Fruit fly (Drosophila melanogaster) whole organism, pupa: ENCODE results near the gene CG11322.

ENCODE experiments used
- CG10348 ChIP-seq: fragments of 200-800 bp; sonication (Bioruptor generic); IDR thresholded peaks from 2 replicates; pipeline ENCODE4 v1.3.6; 2022; ENCODE audit warnings: missing biosample characterization, missing genetic modification characterization
- CG13204 ChIP-seq: fragments of 200-800 bp; sonication (Bioruptor generic); optimal IDR thresholded peaks from 2 replicates; lab custom pipeline; 2018; ENCODE audit warnings: missing biosample characterization, mild to moderate bottlenecking, missing genetic modification characterization, moderate library complexity
- CG14655 ChIP-seq: fragments of 200-800 bp; sonication (Bioruptor generic); optimal IDR thresholded peaks from 3 replicates; lab custom pipeline; 2017; ENCODE audit warnings: mild to moderate bottlenecking, missing biosample characterization, missing genetic modification reagents, missing genetic modification characterization
- CG15710 ChIP-seq: fragments of 200-800 bp; sonication (Bioruptor generic); optimal IDR thresholded peaks from 2 replicates; lab custom pipeline; 2018; ENCODE audit warnings: missing biosample characterization, mild to moderate bottlenecking, missing genetic modification characterization, moderate library complexity
- CG17806 ChIP-seq: fragments of 200-800 bp; sonication (Bioruptor generic); optimal IDR thresholded peaks from 2 replicates; lab custom pipeline; 2018; ENCODE audit warnings: missing biosample characterization, mild to moderate bottlenecking, missing genetic modification characterization, moderate library complexity
- CG32121 ChIP-seq: fragments of 200-800 bp; sonication (Bioruptor generic); IDR thresholded peaks from 2 replicates; pipeline ENCODE4 v1.3.6; 2022; ENCODE audit warnings: missing biosample characterization, missing genetic modification characterization
- CG34367 ChIP-seq: fragments of 200-800 bp; sonication (Bioruptor generic); optimal IDR thresholded peaks from 2 replicates; lab custom pipeline; 2018; ENCODE audit warnings: missing biosample characterization, mild to moderate bottlenecking, missing genetic modification characterization
- CG8159 ChIP-seq: fragments of 200-800 bp; sonication (Bioruptor generic); optimal IDR thresholded peaks from 3 replicates; lab custom pipeline; 2018; ENCODE audit warnings: missing biosample characterization, mild to moderate bottlenecking, missing genetic modification characterization, moderate library complexity
- CG9948 ChIP-seq: fragments of 200-800 bp; sonication (Bioruptor generic); optimal IDR thresholded peaks from 2 replicates; lab custom pipeline; 2018; ENCODE audit warnings: missing biosample characterization, mild to moderate bottlenecking, missing genetic modification characterization, moderate library complexity
- EcR ChIP-seq: fragments of 200-800 bp; sonication (Bioruptor generic); optimal IDR thresholded peaks from 3 replicates; lab custom pipeline; 2019; ENCODE audit warnings: missing biosample characterization, missing genetic modification characterization, mild to moderate bottlenecking, moderate library complexity, missing genetic modification reagents
- Pif1A ChIP-seq: fragments of 200-800 bp; sonication (Bioruptor generic); optimal IDR thresholded peaks from 3 replicates; lab custom pipeline; 2016; ENCODE audit warnings: missing biosample characterization, missing genetic modification characterization
- Pif1B ChIP-seq: fragments of 200-800 bp; sonication (Bioruptor generic); optimal IDR thresholded peaks from 3 replicates; lab custom pipeline; 2016; ENCODE audit warnings: missing biosample characterization, missing genetic modification characterization
- Snoo ChIP-seq: fragments of 200-800 bp; sonication (Bioruptor generic); optimal IDR thresholded peaks from 3 replicates; lab custom pipeline; 2017; ENCODE audit warnings: missing biosample characterization, mild to moderate bottlenecking, missing genetic modification characterization, inconsistent platforms
- fd96Ca ChIP-seq: fragments of 200-800 bp; sonication (Bioruptor generic); IDR thresholded peaks from 3 replicates; pipeline ENCODE4 v1.3.6; 2022; ENCODE audit warnings: missing biosample characterization, missing genetic modification characterization

DNA sequence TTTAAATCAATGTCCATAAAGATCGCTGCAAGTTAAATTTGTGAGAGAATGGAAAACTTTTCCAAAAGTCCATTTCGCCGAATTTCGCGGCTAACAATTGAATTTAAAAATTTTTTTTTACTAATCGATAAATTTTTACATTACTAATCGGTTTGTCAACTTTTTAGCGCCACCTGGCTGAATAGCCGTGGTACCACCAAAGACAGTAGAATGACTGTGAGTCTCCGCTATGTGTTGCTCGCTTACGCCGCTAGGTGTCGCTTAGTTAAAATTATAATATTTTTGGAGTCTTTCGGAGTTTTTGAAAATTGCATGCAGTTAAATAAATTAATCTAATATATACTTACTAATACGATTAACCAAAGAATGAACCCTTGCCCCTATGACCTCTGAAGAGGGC is 38.0 kb upstream of the CG11322 start:
- TF ChIP-seq EcR (GFP tag; lab: Kevin White, UChicago) (no peak), CG17806 (tag; lab: Kevin White, UChicago) (no peak), CG8159 (no peak), CG14655 (GFP tag; lab: Kevin White, UChicago) (no peak), CG34367 (no peak), CG10348 (no peak), fd96Ca (GFP tag; lab: Robert Waterston, UW) (no peak), CG9948 (tag; lab: Kevin White, UChicago) (no peak), CG13204 (GFP tag; lab: Kevin White, UChicago) (no peak), Pif1A (GFP tag; lab: Kevin White, UChicago) (no peak), Snoo (tag; lab: Kevin White, UChicago) (no peak), Pif1B (GFP tag; lab: Kevin White, UChicago) (no peak), CG32121 (GFP tag; lab: Robert Waterston, UW) (no peak), CG15710 (tag; lab: Kevin White, UChicago) (no peak)
